Worm (Caenorhabditis elegans): Measurements from ENCODE around the gene myo-2.

DNA sequence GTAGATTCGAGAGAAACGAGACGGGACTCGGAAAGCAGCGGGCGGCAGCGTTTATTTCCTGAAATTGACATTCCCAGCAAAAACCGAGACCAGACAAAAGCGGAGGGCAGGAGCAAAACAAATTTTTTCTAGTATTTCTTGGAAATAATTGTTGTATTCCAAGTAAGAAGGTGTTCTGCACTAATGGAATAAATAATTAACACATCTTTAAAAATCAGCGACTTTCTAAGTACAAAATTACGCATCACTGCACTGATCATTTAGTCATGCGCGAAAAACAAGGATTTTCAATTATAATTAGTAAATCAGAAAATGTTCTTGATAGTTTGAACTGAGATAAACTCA, 48.6 kb downstream of the myo-2 start:
- TF ChIP-seq egl-27 (tag; optimal IDR thresholded peaks at IDR 0.05) (no peak), snpc-4 (tag; optimal IDR thresholded peaks at IDR 0.05) (no peak), mef-2 (tag; optimal IDR thresholded peaks at IDR 0.05) (no peak), unc-62 (GFP tag; optimal IDR thresholded peaks at IDR 0.05) (no peak), nhr-12 (tag; optimal IDR thresholded peaks at IDR 0.05) (no peak)

Measured in whole organism, L1 larva.